Fruit fly (Drosophila melanogaster) whole organism, embryonic: ENCODE results near the gene CG6236.

Experiments used
- CG11560 ChIP-seq: fragments of 200-800 bp; sonication (Bioruptor generic); IDR thresholded peaks from 3 replicates; pipeline ENCODE4 v1.3.6; 2022; ENCODE audit warnings: missing biosample characterization, missing genetic modification characterization
- CG12155 ChIP-seq: fragments of 200-800 bp; sonication (Bioruptor generic); optimal IDR thresholded peaks from 3 replicates; lab custom pipeline; 2016; ENCODE audit warnings: missing biosample characterization, missing genetic modification characterization
- CG13287 ChIP-seq: fragments of 200-800 bp; sonication (Bioruptor generic); IDR thresholded peaks from 2 replicates; pipeline ENCODE4 v1.3.6; 2022; ENCODE audit warnings: missing biosample characterization, missing genetic modification characterization; ENCODE audit not compliant: partially characterized antibody
- CG15269 ChIP-seq: fragments of 200-800 bp; sonication (Bioruptor generic); optimal IDR thresholded peaks from 2 replicates; lab custom pipeline; 2018; ENCODE audit warnings: missing biosample characterization, mild to moderate bottlenecking, missing genetic modification characterization, moderate library complexity
- CG1529 ChIP-seq: fragments of 200-800 bp; sonication (Bioruptor generic); optimal IDR thresholded peaks from 3 replicates; lab custom pipeline; 2018; ENCODE audit warnings: missing biosample characterization, missing genetic modification characterization
- CG15514 ChIP-seq: fragments of 200-800 bp; sonication (Bioruptor generic); optimal IDR thresholded peaks from 3 replicates; lab custom pipeline; 2017; ENCODE audit warnings: missing biosample characterization, missing genetic modification characterization, mild to moderate bottlenecking, moderate library complexity, missing genetic modification reagents
- CG16863 ChIP-seq: fragments of 200-800 bp; sonication (Bioruptor generic); optimal IDR thresholded peaks from 3 replicates; lab custom pipeline; 2016; ENCODE audit warnings: missing biosample characterization, missing genetic modification characterization
- CG18476 ChIP-seq: fragments of 200-800 bp; sonication (Bioruptor generic); optimal IDR thresholded peaks from 2 replicates; lab custom pipeline; 2016; ENCODE audit warnings: missing biosample characterization, mild to moderate bottlenecking, missing genetic modification characterization
- CG18619 ChIP-seq: fragments of 200-800 bp; sonication (Bioruptor generic); optimal IDR thresholded peaks from 3 replicates; lab custom pipeline; 2017; ENCODE audit warnings: missing biosample characterization, mild to moderate bottlenecking, missing genetic modification characterization
- CG2678 ChIP-seq: fragments of 200-800 bp; sonication (Bioruptor generic); optimal IDR thresholded peaks from 3 replicates; lab custom pipeline; 2019; ENCODE audit warnings: missing biosample characterization, mild to moderate bottlenecking, missing genetic modification characterization, moderate library complexity
- CG34422 ChIP-seq: fragments of 200-800 bp; sonication (Bioruptor generic); IDR thresholded peaks from 3 replicates; pipeline ENCODE4 v1.3.6; 2022; ENCODE audit warnings: missing biosample characterization, missing genetic modification characterization
- CG7839 ChIP-seq: fragments of 200-800 bp; sonication (Bioruptor generic); optimal IDR thresholded peaks from 3 replicates; lab custom pipeline; 2018; ENCODE audit warnings: missing biosample characterization, mild to moderate bottlenecking, missing genetic modification characterization, moderate library complexity
- CG7987 ChIP-seq: fragments of 200-800 bp; sonication (Bioruptor generic); optimal IDR thresholded peaks from 2 replicates; lab custom pipeline; 2018; ENCODE audit warnings: missing biosample characterization, mild to moderate bottlenecking, missing genetic modification characterization, moderate library complexity
- CG8388 ChIP-seq: fragments of 200-800 bp; sonication (Bioruptor generic); optimal IDR thresholded peaks from 2 replicates; lab custom pipeline; 2019; ENCODE audit warnings: missing biosample characterization, mild to moderate bottlenecking, missing genetic modification characterization, moderate library complexity
- CG8478 ChIP-seq: fragments of >200 bp; optimal IDR thresholded peaks from 2 replicates; lab custom pipeline; 2018
- CG8944 ChIP-seq: fragments of 200-800 bp; sonication (Bioruptor generic); optimal IDR thresholded peaks from 3 replicates; lab custom pipeline; 2016; ENCODE audit warnings: missing biosample characterization, missing genetic modification characterization
- D19B ChIP-seq: fragments of 200-800 bp; sonication (Bioruptor generic); optimal IDR thresholded peaks from 2 replicates; lab custom pipeline; 2017; ENCODE audit warnings: missing biosample characterization, mild to moderate bottlenecking, missing genetic modification characterization
- Gug ChIP-seq: fragments of 200-800 bp; sonication (Bioruptor generic); IDR thresholded peaks from 4 replicates; pipeline ENCODE4 v1.3.6; 2022; ENCODE audit warnings: missing biosample characterization, missing genetic modification characterization
- HLH4C ChIP-seq: fragments of 200-800 bp; sonication (Bioruptor generic); IDR thresholded peaks from 3 replicates; pipeline ENCODE4 v1.3.6; 2022; ENCODE audit warnings: missing biosample characterization, missing genetic modification characterization; ENCODE audit not compliant: partially characterized antibody
- HmgZ ChIP-seq: fragments of 200-800 bp; sonication (Bioruptor generic); optimal IDR thresholded peaks from 2 replicates; lab custom pipeline; 2018; ENCODE audit warnings: missing biosample characterization, mild to moderate bottlenecking, missing genetic modification characterization
- Hr78 ChIP-seq, 2 experiments: fragments of 200-800 bp in 1 of 2; fragments of >200 bp in 1 of 2; sonication (Bioruptor generic) in 1 of 2; optimal IDR thresholded peaks; 2 replicates each; lab custom pipeline; 2017 to 2019; ENCODE audit warnings: missing biosample characterization in 2 of 2, missing genetic modification characterization in 2 of 2, mild to moderate bottlenecking in 1 of 2, moderate library complexity in 1 of 2
- MESR4 ChIP-seq: fragments of 200-800 bp; sonication (Bioruptor generic); optimal IDR thresholded peaks from 2 replicates; lab custom pipeline; 2018; ENCODE audit warnings: missing biosample characterization, mild to moderate bottlenecking, missing genetic modification characterization, moderate library complexity
- Myb ChIP-seq: fragments of 200-800 bp; sonication (Bioruptor generic); optimal IDR thresholded peaks from 2 replicates; lab custom pipeline; 2016; ENCODE audit warnings: missing biosample characterization, missing genetic modification characterization
- NK7.1 ChIP-seq: fragments of 200-800 bp; sonication (Bioruptor generic); optimal IDR thresholded peaks from 3 replicates; lab custom pipeline; 2016; ENCODE audit warnings: missing biosample characterization, missing genetic modification characterization
- Nf-YB ChIP-seq: fragments of 200-800 bp; sonication (Bioruptor generic); optimal IDR thresholded peaks from 3 replicates; lab custom pipeline; 2019; ENCODE audit warnings: missing biosample characterization, mild to moderate bottlenecking, missing genetic modification characterization, moderate library complexity
- Six4 ChIP-seq: fragments of 200-800 bp; sonication (Bioruptor generic); optimal IDR thresholded peaks from 2 replicates; lab custom pipeline; 2016; ENCODE audit warnings: missing biosample characterization, missing genetic modification characterization
- Xrp1 ChIP-seq: fragments of 200-800 bp; sonication (Bioruptor generic); IDR thresholded peaks from 2 replicates; pipeline ENCODE4 v1.3.6; 2022; ENCODE audit warnings: missing biosample characterization, missing genetic modification characterization
- amos ChIP-seq: fragments of 200-800 bp; sonication (Bioruptor generic); IDR thresholded peaks from 2 replicates; pipeline ENCODE4 v1.3.6; 2022; ENCODE audit warnings: missing biosample characterization, missing genetic modification characterization; ENCODE audit not compliant: partially characterized antibody
- bbx ChIP-seq: fragments of 200-800 bp; sonication (Bioruptor generic); IDR thresholded peaks from 2 replicates; pipeline ENCODE4 v1.3.6; 2022; ENCODE audit warnings: missing biosample characterization, missing genetic modification characterization; ENCODE audit not compliant: partially characterized antibody
- dimm ChIP-seq: fragments of 200-800 bp; sonication (Bioruptor generic); IDR thresholded peaks from 2 replicates; pipeline ENCODE4 v1.3.6; 2022; ENCODE audit warnings: missing biosample characterization, missing genetic modification characterization
- gem ChIP-seq: fragments of 200-800 bp; sonication (Bioruptor generic); optimal IDR thresholded peaks from 2 replicates; lab custom pipeline; 2019; ENCODE audit warnings: missing biosample characterization, mild to moderate bottlenecking, missing genetic modification characterization, moderate library complexity
- gro ChIP-seq: fragments of 200-800 bp; sonication (Bioruptor generic); optimal IDR thresholded peaks from 2 replicates; lab custom pipeline; 2016; ENCODE audit warnings: missing biosample characterization, missing genetic modification characterization
- ind ChIP-seq: fragments of 200-800 bp; sonication (Bioruptor generic); optimal IDR thresholded peaks from 3 replicates; lab custom pipeline; 2016; ENCODE audit warnings: missing biosample characterization, missing genetic modification characterization
- jumu ChIP-seq: fragments of 200-800 bp; sonication (Bioruptor generic); optimal IDR thresholded peaks from 3 replicates; lab custom pipeline; 2016; ENCODE audit warnings: missing biosample characterization, missing genetic modification characterization
- kah ChIP-seq: fragments of 200-800 bp; sonication (Bioruptor generic); optimal IDR thresholded peaks from 2 replicates; lab custom pipeline; 2018; ENCODE audit warnings: missing biosample characterization, mild to moderate bottlenecking, missing genetic modification characterization
- lilli ChIP-seq: fragments of 200-800 bp; sonication (Bioruptor generic); optimal IDR thresholded peaks from 3 replicates; lab custom pipeline; 2016; ENCODE audit warnings: missing biosample characterization, missing genetic modification characterization
- luna ChIP-seq: fragments of 200-800 bp; sonication (Bioruptor generic); optimal IDR thresholded peaks from 2 replicates; lab custom pipeline; 2016; ENCODE audit warnings: missing biosample characterization, missing genetic modification characterization
- nerfin-1 ChIP-seq: fragments of 200-800 bp; sonication (Bioruptor generic); optimal IDR thresholded peaks from 3 replicates; lab custom pipeline; 2019; ENCODE audit warnings: missing biosample characterization, mild to moderate bottlenecking, missing genetic modification characterization, moderate library complexity
- onecut ChIP-seq: fragments of 200-800 bp; sonication (Bioruptor generic); IDR thresholded peaks from 2 replicates; pipeline ENCODE4 v1.3.6; 2022; ENCODE audit warnings: missing biosample characterization, missing genetic modification characterization
- sob ChIP-seq: fragments of 200-800 bp; sonication (Bioruptor generic); IDR thresholded peaks from 2 replicates; pipeline ENCODE4 v1.3.6; 2022; ENCODE audit warnings: missing biosample characterization, missing genetic modification characterization
- tin ChIP-seq: fragments of 200-800 bp; sonication (Bioruptor generic); optimal IDR thresholded peaks from 3 replicates; lab custom pipeline; 2016; ENCODE audit warnings: missing biosample characterization, missing genetic modification characterization
- tll ChIP-seq, 2 experiments: fragments of 200-800 bp in 1 of 2; fragments of >200 bp in 1 of 2; sonication (Bioruptor generic) in 1 of 2; optimal IDR thresholded peaks; 2 replicates each; lab custom pipeline; 2017 to 2019; ENCODE audit warnings: missing biosample characterization in 2 of 2, missing genetic modification characterization in 2 of 2, mild to moderate bottlenecking in 1 of 2, moderate library complexity in 1 of 2
- tna ChIP-seq: fragments of 200-800 bp; sonication (Bioruptor generic); IDR thresholded peaks from 2 replicates; pipeline ENCODE4 v1.3.6; 2022; ENCODE audit warnings: missing biosample characterization, missing genetic modification characterization; ENCODE audit not compliant: partially characterized antibody
- tx ChIP-seq: fragments of 200-800 bp; sonication (Bioruptor generic); optimal IDR thresholded peaks from 2 replicates; lab custom pipeline; 2016; ENCODE audit warnings: missing biosample characterization, missing genetic modification characterization
- zfh2 ChIP-seq: fragments of 200-800 bp; sonication (Bioruptor generic); optimal IDR thresholded peaks from 2 replicates; lab custom pipeline; 2016; ENCODE audit warnings: missing biosample characterization, missing genetic modification characterization

CG6236 gene

dm6 chr3R:15332994-15333393, 4.9 kb upstream of the CG6236 start, which contains the start of the genes Fkbp39 and Cyfip (continued):
- TF ChIP-seq Hr78 (GFP tag; optimal IDR thresholded peaks at IDR 0.05; lab: Kevin White, UChicago) (no peak), jumu (GFP tag; lab: Kevin White, UChicago) (peak; percentile 87), tx (GFP tag; lab: Kevin White, UChicago) (peak; percentile 59), CG34422 (peak; percentile 94), CG12155 (GFP tag; lab: Kevin White, UChicago) (peak; percentile 55), Myb (peak; percentile 69), lilli (GFP tag; lab: Kevin White, UChicago) (peak; percentile 74), bbx (GFP tag; lab: Robert Waterston, UW) (peak; percentile 75), HLH4C (GFP tag; lab: Robert Waterston, UW) (peak; percentile 80), Gug (GFP tag; lab: Robert Waterston, UW) (peak; percentile 38; the same call in 1 of the 4 replicates), CG16863 (peak; percentile 9), zfh2 (GFP tag; lab: Kevin White, UChicago) (peak; percentile 76), CG18619 (GFP tag; lab: Kevin White, UChicago) (peak; percentile 45), CG7987 (GFP tag; lab: Kevin White, UChicago) (peak; percentile 56), CG18476 (GFP tag; lab: Kevin White, UChicago) (no peak), D19B (GFP tag; lab: Kevin White, UChicago) (no peak), Six4 (GFP tag; lab: Kevin White, UChicago) (peak; percentile 36), MESR4 (GFP tag; lab: Kevin White, UChicago) (peak; percentile 94), nerfin-1 (tag; lab: Kevin White, UChicago) (no peak), CG8388 (GFP tag; lab: Kevin White, UChicago) (no peak), CG15514 (GFP tag; lab: Kevin White, UChicago) (peak; percentile 97), tna (0 out of 2 replicates have a peak, but pooled peaks have one; percentile 34), CG8478 (lab: Kevin White, UChicago) (no peak), tll (GFP tag; optimal IDR thresholded peaks at IDR 0.05; lab: Kevin White, UChicago) (peak in 1 of 2 experiments; percentile 11), gro (peak; percentile 85), onecut (GFP tag; lab: Robert Waterston, UW) (peak; percentile 46), NK7.1 (GFP tag; lab: Kevin White, UChicago) (no peak), ind (GFP tag; lab: Kevin White, UChicago) (peak; percentile 25), CG11560 (tag; lab: Robert Waterston, UW) (peak; percentile 74; the same call in 2 of the 3 replicates), CG2678 (tag; lab: Kevin White, UChicago) (no peak), amos (peak; percentile 77; the same call in 1 of the 2 replicates), Xrp1 (0 out of 2 replicates have a peak, but pooled peaks have one; percentile 27), sob (GFP tag; lab: Robert Waterston, UW) (peak; percentile 81), HmgZ (peak; percentile 91), gem (tag; lab: Kevin White, UChicago) (no peak), Nf-YB (GFP tag; lab: Kevin White, UChicago) (peak; percentile 48), CG13287 (GFP tag; lab: Robert Waterston, UW) (peak; percentile 85), CG1529 (GFP tag; lab: Kevin White, UChicago) (no peak), CG8944 (GFP tag; lab: Kevin White, UChicago) (peak; percentile 38), luna (GFP tag; lab: Kevin White, UChicago) (peak; percentile 7), CG7839 (tag; lab: Kevin White, UChicago) (no peak), tin (peak; percentile 40), kah (GFP tag; lab: Kevin White, UChicago) (peak; percentile 35), CG15269 (tag; lab: Kevin White, UChicago) (no peak), dimm (GFP tag; lab: Robert Waterston, UW) (no peak)
